Fruit fly (Drosophila melanogaster) whole organism, prepupa: ENCODE results near the gene CG11779.

Experiments used
- CG11762 ChIP-seq: fragments of 200-800 bp; sonication (Bioruptor generic); optimal IDR thresholded peaks from 3 replicates; lab custom pipeline; 2016; ENCODE audit warnings: missing biosample characterization, missing genetic modification characterization; ENCODE audit not compliant: insufficient read depth
- CG15336 ChIP-seq: fragments of 200-800 bp; sonication (Bioruptor generic); IDR thresholded peaks from 2 replicates; pipeline ENCODE4 v1.3.6; 2022; ENCODE audit warnings: missing biosample characterization, missing genetic modification characterization
- CG31627 ChIP-seq: fragments of 200-800 bp; sonication (Bioruptor generic); optimal IDR thresholded peaks from 3 replicates; lab custom pipeline; 2016; ENCODE audit warnings: missing biosample characterization, missing genetic modification characterization
- CG34406 ChIP-seq: fragments of 200-800 bp; sonication (Bioruptor generic); optimal IDR thresholded peaks from 3 replicates; lab custom pipeline; 2016; ENCODE audit warnings: missing biosample characterization, missing genetic modification characterization
- Ets21C ChIP-seq: fragments of 200-800 bp; sonication (Bioruptor generic); optimal IDR thresholded peaks from 3 replicates; lab custom pipeline; 2016; ENCODE audit warnings: missing biosample characterization, missing genetic modification characterization
- cyc ChIP-seq: fragments of 200-800 bp; sonication (Bioruptor generic); optimal IDR thresholded peaks from 3 replicates; lab custom pipeline; 2016; ENCODE audit warnings: missing biosample characterization, missing genetic modification characterization
- lz ChIP-seq: fragments of 200-800 bp; sonication (Bioruptor generic); optimal IDR thresholded peaks from 3 replicates; lab custom pipeline; 2016; ENCODE audit warnings: missing biosample characterization, missing genetic modification characterization
- spab ChIP-seq: fragments of 200-800 bp; sonication (Bioruptor generic); optimal IDR thresholded peaks from 2 replicates; lab custom pipeline; 2017; ENCODE audit warnings: missing biosample characterization, mild to moderate bottlenecking, missing genetic modification characterization, missing genetic modification reagents
- topi ChIP-seq: fragments of 200-800 bp; sonication (Bioruptor generic); optimal IDR thresholded peaks from 3 replicates; lab custom pipeline; 2016; ENCODE audit warnings: missing biosample characterization, missing genetic modification characterization

DNA sequence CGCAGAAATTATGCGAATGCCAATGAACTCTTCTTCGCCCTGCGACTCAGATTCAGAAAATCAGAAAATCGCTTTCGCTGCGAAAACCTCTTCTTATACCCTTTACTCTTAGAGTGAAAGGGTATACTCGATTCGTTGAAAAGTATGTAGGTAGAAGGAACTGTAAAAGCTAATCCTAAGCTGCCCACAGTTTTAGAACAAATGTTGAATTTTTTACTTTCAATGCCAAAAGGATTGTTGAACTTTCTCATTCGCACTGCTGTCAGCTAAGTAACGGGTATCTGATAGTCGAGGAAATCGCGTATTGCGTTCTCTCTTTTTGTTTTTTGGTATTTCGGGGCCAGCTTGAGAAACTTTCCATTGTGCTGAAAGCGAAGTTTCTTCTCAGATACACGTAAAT lies 45.8 kb downstream of the CG11779 start:
- TF ChIP-seq topi (GFP tag; lab: Kevin White, UChicago) (peak; percentile 64), CG11762 (no peak), lz (GFP tag; lab: Kevin White, UChicago) (peak; percentile 61), CG34406 (GFP tag; lab: Kevin White, UChicago) (peak; percentile 56), spab (GFP tag; lab: Kevin White, UChicago) (no peak), CG15336 (GFP tag; lab: Robert Waterston, UW) (no peak), Ets21C (GFP tag; lab: Kevin White, UChicago) (peak; percentile 56), CG31627 (GFP tag; lab: Kevin White, UChicago) (peak; percentile 79), cyc (peak; percentile 61)
